Fruit fly (Drosophila melanogaster) whole organism, embryonic: ENCODE measurements around the gene CG3088.

Source experiments
- Ada2b ChIP-seq: fragments of 200-800 bp; sonication (Bioruptor generic); IDR thresholded peaks from 2 replicates; pipeline ENCODE4 v1.3.6; 2022; ENCODE audit warnings: missing biosample characterization, missing genetic modification characterization
- BEAF-32 ChIP-seq: fragments of 200-800 bp; sonication (Bioruptor generic); optimal IDR thresholded peaks from 3 replicates; lab custom pipeline; 2017; ENCODE audit warnings: missing biosample characterization, missing genetic modification characterization, mild to moderate bottlenecking, moderate library complexity, missing genetic modification reagents
- Blimp-1 ChIP-seq: fragments of 200-800 bp; sonication (Bioruptor generic); optimal IDR thresholded peaks from 3 replicates; lab custom pipeline; 2018; ENCODE audit warnings: missing biosample characterization, missing genetic modification characterization, mild to moderate bottlenecking, moderate library complexity, missing genetic modification reagents
- C15 ChIP-seq: fragments of 200-800 bp; sonication (Bioruptor generic); IDR thresholded peaks from 3 replicates; pipeline ENCODE4 v1.3.6; 2022; ENCODE audit warnings: missing biosample characterization, missing genetic modification characterization
- CG11504 ChIP-seq: fragments of 200-800 bp; sonication (Bioruptor generic); optimal IDR thresholded peaks from 3 replicates; lab custom pipeline; 2019; ENCODE audit warnings: missing biosample characterization, mild to moderate bottlenecking, missing genetic modification characterization, moderate library complexity
- CG12104 ChIP-seq: fragments of 200-800 bp; sonication (Bioruptor generic); optimal IDR thresholded peaks from 3 replicates; lab custom pipeline; 2016; ENCODE audit warnings: missing biosample characterization, missing genetic modification characterization
- CG15269 ChIP-seq: fragments of 200-800 bp; sonication (Bioruptor generic); optimal IDR thresholded peaks from 2 replicates; lab custom pipeline; 2018; ENCODE audit warnings: missing biosample characterization, mild to moderate bottlenecking, missing genetic modification characterization, moderate library complexity
- CG1603 ChIP-seq: fragments of 200-800 bp; sonication (Bioruptor generic); optimal IDR thresholded peaks from 2 replicates; lab custom pipeline; 2019; ENCODE audit warnings: missing biosample characterization, mild to moderate bottlenecking, missing genetic modification characterization, moderate library complexity
- CG17829 ChIP-seq: fragments of 200-800 bp; optimal IDR thresholded peaks from 2 replicates; lab custom pipeline; 2019; ENCODE audit warnings: missing biosample characterization, mild to moderate bottlenecking, missing genetic modification characterization, moderate library complexity
- CG1792 ChIP-seq: fragments of 200-800 bp; sonication (Bioruptor generic); optimal IDR thresholded peaks from 2 replicates; lab custom pipeline; 2016; ENCODE audit warnings: missing biosample characterization, missing genetic modification characterization
- CG2116 ChIP-seq: fragments of 200-800 bp; sonication (Bioruptor generic); optimal IDR thresholded peaks from 3 replicates; lab custom pipeline; 2018; ENCODE audit warnings: missing biosample characterization, mild to moderate bottlenecking, missing genetic modification characterization
- CG2120 ChIP-seq: fragments of 200-800 bp; sonication (Bioruptor generic); optimal IDR thresholded peaks from 3 replicates; lab custom pipeline; 2016; ENCODE audit warnings: missing biosample characterization, missing genetic modification characterization
- CG2129 ChIP-seq: fragments of 200-800 bp; sonication (Bioruptor generic); IDR thresholded peaks from 2 replicates; pipeline ENCODE4 v1.3.6; 2022; ENCODE audit warnings: missing biosample characterization, missing genetic modification characterization; ENCODE audit not compliant: partially characterized antibody
- CG2678 ChIP-seq: fragments of 200-800 bp; sonication (Bioruptor generic); optimal IDR thresholded peaks from 3 replicates; lab custom pipeline; 2019; ENCODE audit warnings: missing biosample characterization, mild to moderate bottlenecking, missing genetic modification characterization, moderate library complexity
- CG2712 ChIP-seq: fragments of 200-800 bp; optimal IDR thresholded peaks from 3 replicates; lab custom pipeline; 2019; ENCODE audit warnings: missing biosample characterization, mild to moderate bottlenecking, missing genetic modification characterization, moderate library complexity
- CG34422 ChIP-seq: fragments of 200-800 bp; sonication (Bioruptor generic); IDR thresholded peaks from 3 replicates; pipeline ENCODE4 v1.3.6; 2022; ENCODE audit warnings: missing biosample characterization, missing genetic modification characterization
- CG4617 ChIP-seq: fragments of 200-800 bp; sonication (Bioruptor generic); optimal IDR thresholded peaks from 3 replicates; lab custom pipeline; 2016; ENCODE audit warnings: missing biosample characterization, missing genetic modification characterization, borderline replicate concordance
- CG4730 ChIP-seq: fragments of 200-800 bp; sonication (Bioruptor generic); IDR thresholded peaks from 2 replicates; pipeline ENCODE4 v1.3.6; 2022; ENCODE audit warnings: missing biosample characterization, missing genetic modification characterization
- CG6654 ChIP-seq: fragments of 200-800 bp; sonication (Bioruptor generic); optimal IDR thresholded peaks from 2 replicates; lab custom pipeline; 2017; ENCODE audit warnings: missing biosample characterization, mild to moderate bottlenecking, missing genetic modification characterization
- Dll ChIP-seq: fragments of 200-800 bp; sonication (Bioruptor generic); IDR thresholded peaks from 4 replicates; pipeline ENCODE4 v1.3.6; 2022; ENCODE audit warnings: missing biosample characterization, missing genetic modification characterization; ENCODE audit not compliant: partially characterized antibody
- Dp ChIP-seq: fragments of 200-800 bp; sonication (Bioruptor generic); optimal IDR thresholded peaks from 2 replicates; lab custom pipeline; 2018; ENCODE audit warnings: missing biosample characterization, mild to moderate bottlenecking, missing genetic modification characterization, moderate library complexity
- Dref ChIP-seq: fragments of 200-800 bp; sonication (Bioruptor generic); IDR thresholded peaks from 2 replicates; pipeline ENCODE4 v1.3.6; 2022; ENCODE audit warnings: missing biosample characterization, missing genetic modification characterization
- E2f2 ChIP-seq: fragments of 200-800 bp; sonication (Bioruptor generic); IDR thresholded peaks from 2 replicates; pipeline ENCODE4 v1.3.6; 2022; ENCODE audit warnings: missing biosample characterization, missing genetic modification characterization
- Fer3 ChIP-seq: fragments of 200-800 bp; sonication (Bioruptor generic); optimal IDR thresholded peaks from 2 replicates; lab custom pipeline; 2018; ENCODE audit warnings: missing biosample characterization, mild to moderate bottlenecking, missing genetic modification characterization, moderate library complexity
- HmgD ChIP-seq: fragments of 200-800 bp; sonication (Bioruptor generic); optimal IDR thresholded peaks from 3 replicates; lab custom pipeline; 2016; ENCODE audit warnings: missing biosample characterization, missing genetic modification characterization
- MBD-R2 ChIP-seq: fragments of 200-800 bp; sonication (Bioruptor generic); IDR thresholded peaks from 2 replicates; pipeline ENCODE4 v1.3.6; 2022; ENCODE audit warnings: missing biosample characterization, missing genetic modification characterization
- Nf-YB ChIP-seq: fragments of 200-800 bp; sonication (Bioruptor generic); optimal IDR thresholded peaks from 3 replicates; lab custom pipeline; 2019; ENCODE audit warnings: missing biosample characterization, mild to moderate bottlenecking, missing genetic modification characterization, moderate library complexity
- PHDP ChIP-seq: fragments of 200-800 bp; sonication (Bioruptor generic); optimal IDR thresholded peaks from 3 replicates; lab custom pipeline; 2018; ENCODE audit warnings: missing biosample characterization, mild to moderate bottlenecking, missing genetic modification characterization, moderate library complexity
- Pdp1 ChIP-seq, 2 experiments: fragments of 200-800 bp; sonication (Bioruptor generic); optimal IDR thresholded peaks; 3 replicates each; lab custom pipeline; 2016; ENCODE audit warnings: missing biosample characterization in 2 of 2, missing genetic modification characterization in 2 of 2, mild to moderate bottlenecking in 1 of 2, moderate library complexity in 1 of 2
- Scr ChIP-seq: fragments of 200-800 bp; sonication (Bioruptor generic); IDR thresholded peaks from 2 replicates; pipeline ENCODE4 v1.3.6; 2022; ENCODE audit warnings: missing biosample characterization, missing genetic modification characterization; ENCODE audit not compliant: partially characterized antibody
- Usf ChIP-seq: fragments of 200-800 bp; sonication (Bioruptor generic); optimal IDR thresholded peaks from 2 replicates; lab custom pipeline; 2017; ENCODE audit warnings: missing genotype, missing biosample characterization, missing genetic modification characterization
- ato ChIP-seq: fragments of 200-800 bp; sonication (Bioruptor generic); IDR thresholded peaks from 2 replicates; pipeline ENCODE4 v1.3.6; 2022; ENCODE audit warnings: missing biosample characterization, missing genetic modification characterization; ENCODE audit not compliant: partially characterized antibody
- chinmo ChIP-seq: fragments of 200-800 bp; sonication (Bioruptor generic); IDR thresholded peaks from 4 replicates; pipeline ENCODE4 v1.3.6; 2022; ENCODE audit warnings: missing biosample characterization, missing genetic modification characterization; ENCODE audit not compliant: partially characterized antibody
- ci ChIP-seq: fragments of 200-800 bp; sonication (Bioruptor generic); IDR thresholded peaks from 3 replicates; pipeline ENCODE4 v1.3.6; 2022; ENCODE audit warnings: missing biosample characterization, missing genetic modification characterization
- cwo ChIP-seq: fragments of 200-800 bp; sonication (Bioruptor generic); optimal IDR thresholded peaks from 3 replicates; lab custom pipeline; 2017; ENCODE audit warnings: missing biosample characterization, missing genetic modification characterization, mild to moderate bottlenecking, moderate library complexity, missing genetic modification reagents
- esg ChIP-seq: fragments of 200-800 bp; sonication (Bioruptor generic); conservative IDR thresholded peaks from 2 replicates; pipeline ENCODE4 v1.3.6; 2022; ENCODE audit warnings: missing biosample characterization, missing genetic modification characterization
- fu2 ChIP-seq: fragments of 200-800 bp; sonication (Bioruptor generic); optimal IDR thresholded peaks from 2 replicates; lab custom pipeline; 2016; ENCODE audit warnings: missing biosample characterization, missing genetic modification characterization
- gfzf ChIP-seq: fragments of 200-800 bp; sonication (Bioruptor generic); optimal IDR thresholded peaks from 2 replicates; lab custom pipeline; 2016; ENCODE audit warnings: missing biosample characterization, mild to moderate bottlenecking, missing genetic modification characterization, moderate library complexity
- gsb-n ChIP-seq: fragments of 200-800 bp; sonication (Bioruptor generic); optimal IDR thresholded peaks from 3 replicates; lab custom pipeline; 2018; ENCODE audit warnings: missing biosample characterization, mild to moderate bottlenecking, missing genetic modification characterization
- hbn ChIP-seq: fragments of 200-800 bp; sonication (Bioruptor generic); IDR thresholded peaks from 2 replicates; pipeline ENCODE4 v1.3.6; 2022; ENCODE audit warnings: missing biosample characterization, missing genetic modification characterization; ENCODE audit not compliant: partially characterized antibody
- kah ChIP-seq: fragments of 200-800 bp; sonication (Bioruptor generic); optimal IDR thresholded peaks from 2 replicates; lab custom pipeline; 2018; ENCODE audit warnings: missing biosample characterization, mild to moderate bottlenecking, missing genetic modification characterization
- knrl ChIP-seq: fragments of 200-800 bp; sonication (Bioruptor generic); IDR thresholded peaks from 3 replicates; pipeline ENCODE4 v1.3.6; 2022; ENCODE audit warnings: missing biosample characterization, missing genetic modification characterization; ENCODE audit not compliant: partially characterized antibody
- pzg ChIP-seq: fragments of 200-800 bp; sonication (Bioruptor generic); optimal IDR thresholded peaks from 3 replicates; lab custom pipeline; 2018; ENCODE audit warnings: missing biosample characterization, mild to moderate bottlenecking, missing genetic modification characterization, moderate library complexity
- rib ChIP-seq: fragments of 200-800 bp; sonication (Bioruptor generic); IDR thresholded peaks from 2 replicates; pipeline ENCODE4 v1.3.6; 2022; ENCODE audit warnings: missing biosample characterization, missing genetic modification characterization
- ro ChIP-seq: fragments of 200-800 bp; sonication (Bioruptor generic); IDR thresholded peaks from 2 replicates; pipeline ENCODE4 v1.3.6; 2022; ENCODE audit warnings: missing biosample characterization, missing genetic modification characterization
- sens ChIP-seq: fragments of 200-800 bp; sonication (Bioruptor generic); peaks from one replicate; lab custom pipeline; 2016; ENCODE audit warnings: missing biosample characterization, missing genetic modification characterization
- stwl ChIP-seq: fragments of 200-800 bp; sonication (Bioruptor generic); optimal IDR thresholded peaks from 3 replicates; lab custom pipeline; 2018; ENCODE audit warnings: missing biosample characterization, mild to moderate bottlenecking, missing genetic modification characterization, moderate library complexity
- tio ChIP-seq: fragments of 200-800 bp; sonication (Bioruptor generic); optimal IDR thresholded peaks from 2 replicates; lab custom pipeline; 2017; ENCODE audit warnings: missing biosample characterization, missing genetic modification characterization, inconsistent platforms
- unc-4 ChIP-seq: fragments of 200-800 bp; sonication (Bioruptor generic); IDR thresholded peaks from 2 replicates; pipeline ENCODE4 v1.3.6; 2022; ENCODE audit warnings: missing biosample characterization, missing genetic modification characterization; ENCODE audit not compliant: partially characterized antibody

The CG3088 gene

DNA sequence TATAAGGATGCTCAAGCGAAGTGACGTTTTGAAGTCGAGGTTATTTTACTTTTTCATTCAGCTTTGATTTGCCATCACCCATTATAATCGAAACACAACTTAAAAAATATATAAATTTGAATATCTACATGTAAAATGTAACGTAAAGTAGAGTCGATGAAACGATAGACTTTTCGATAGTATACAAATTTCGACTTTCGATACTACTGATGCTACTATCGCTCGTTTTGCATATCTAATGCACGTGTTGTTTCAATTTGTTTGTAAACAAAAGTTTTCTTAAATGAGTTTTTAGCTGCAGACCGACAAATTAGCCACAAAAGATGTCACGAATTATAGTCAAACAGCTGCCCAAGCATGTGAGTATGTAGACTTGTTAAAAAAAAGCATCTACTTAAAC lies 22.9 kb upstream of the CG3088 start, which contains the start of gene CG3335 (continued):
- TF ChIP-seq E2f2 (GFP tag; lab: Robert Waterston, UW), result peak; percentile 61
- TF ChIP-seq CG4617, result peak; percentile 24
- TF ChIP-seq CG4730 (GFP tag; lab: Robert Waterston, UW), result no peak
- TF ChIP-seq Ada2b (GFP tag; lab: Robert Waterston, UW), result no peak
- no peak for TF ChIP-seq CG1603
- peak; percentile 36 for TF ChIP-seq ato (GFP tag; lab: Robert Waterston, UW)
- TF ChIP-seq Scr (GFP tag; lab: Robert Waterston, UW), result peak; percentile 70
- TF ChIP-seq pzg (GFP tag; lab: Kevin White, UChicago), result peak; percentile 37
- TF ChIP-seq gfzf (GFP tag; lab: Kevin White, UChicago), result peak; percentile 7
- peak; percentile 35; the same call in 1 of the 2 replicates for TF ChIP-seq MBD-R2 (GFP tag; lab: Robert Waterston, UW)
- TF ChIP-seq Dll, result peak; percentile 82
- TF ChIP-seq Blimp-1 (GFP tag; lab: Kevin White, UChicago), result no peak
- peak; percentile 76 for TF ChIP-seq BEAF-32
- no peak for TF ChIP-seq Fer3 (tag; lab: Kevin White, UChicago)
- TF ChIP-seq Dref (GFP tag; lab: Robert Waterston, UW), result peak; percentile 86
- no peak for TF ChIP-seq ci (GFP tag; lab: Robert Waterston, UW)
- peak; percentile 61 for TF ChIP-seq Dp (GFP tag; lab: Kevin White, UChicago)
- peak; percentile 68 for TF ChIP-seq knrl (GFP tag; lab: Robert Waterston, UW)
- peak; percentile 16 for TF ChIP-seq CG2116 (GFP tag; lab: Kevin White, UChicago)
- peak; percentile 76 for TF ChIP-seq unc-4 (GFP tag; lab: Robert Waterston, UW)
- peak; percentile 46; the same call in 1 of the 2 replicates for TF ChIP-seq CG2129
- peak; percentile 78 for TF ChIP-seq hbn (GFP tag; lab: Robert Waterston, UW)
- TF ChIP-seq chinmo (GFP tag; lab: Robert Waterston, UW), result 0 out of 4 replicates have a peak, but pooled peaks have one; percentile 85
- TF ChIP-seq kah (GFP tag; lab: Kevin White, UChicago), result no peak
- TF ChIP-seq stwl (tag; lab: Kevin White, UChicago), result peak; percentile 72
- TF ChIP-seq Usf (GFP tag; lab: Kevin White, UChicago), result no peak
- no peak for TF ChIP-seq CG15269

dm6 chr3L:9615443-9616141 lies 14.5 kb upstream of the CG3088 start:
- TF ChIP-seq PHDP (tag; lab: Kevin White, UChicago), result peak; percentile 2
- TF ChIP-seq CG6654, result no peak
- TF ChIP-seq ro (GFP tag; lab: Robert Waterston, UW), result no peak
- no peak for TF ChIP-seq tio
- peak; percentile 52 for TF ChIP-seq Nf-YB (GFP tag; lab: Kevin White, UChicago)
- no peak for TF ChIP-seq CG2712 (tag; lab: Kevin White, UChicago)
- no peak for TF ChIP-seq CG17829
- TF ChIP-seq CG2120 (GFP tag; lab: Kevin White, UChicago), result no peak
- no peak for TF ChIP-seq CG1792
- no peak for TF ChIP-seq HmgD (GFP tag; lab: Kevin White, UChicago)
- peak; percentile 31; the same call in 1 of the 3 replicates for TF ChIP-seq CG34422 (GFP tag; lab: Robert Waterston, UW)
- TF ChIP-seq Pdp1 (GFP tag; optimal IDR thresholded peaks at IDR 0.05; lab: Kevin White, UChicago), result peak in 1 of 2 experiments; percentile 83
- no peak for TF ChIP-seq gsb-n (tag; lab: Kevin White, UChicago)
- TF ChIP-seq sens (GFP tag; lab: Kevin White, UChicago), result peak; percentile 62
- TF ChIP-seq rib, result no peak
- TF ChIP-seq esg (GFP tag; lab: Robert Waterston, UW), result no peak
- no peak for TF ChIP-seq C15 (GFP tag; lab: Robert Waterston, UW)
- TF ChIP-seq CG12104 (GFP tag; lab: Kevin White, UChicago), result no peak
- no peak for TF ChIP-seq CG2678
- peak; percentile 11 for TF ChIP-seq cwo (GFP tag; lab: Kevin White, UChicago)
- no peak for TF ChIP-seq CG11504 (tag; lab: Kevin White, UChicago)
- TF ChIP-seq fu2, result no peak
